Worm (Caenorhabditis elegans): Measurements from ENCODE around the gene srb-5.

- no peak for TF ChIP-seq unc-55 (GFP tag; optimal IDR thresholded peaks at IDR 0.05)
- TF ChIP-seq unc-3 (GFP tag; conservative IDR thresholded peaks at IDR 0.05), result no peak
- no peak for TF ChIP-seq unc-3 (tag; optimal IDR thresholded peaks at IDR 0.05)
Observed at ce11 chrII:5201922-5202562, 38.9 kb upstream of the srb-5 start.

Measured in whole organism, late embryonic.